Fruit fly (Drosophila melanogaster) whole organism, prepupa: ENCODE results near the gene CG33272.

ENCODE experiments used
- CG11902 ChIP-seq: fragments of 200-800 bp; sonication (Bioruptor generic); optimal IDR thresholded peaks from 3 replicates; lab custom pipeline; 2016; ENCODE audit warnings: missing biosample characterization, missing genetic modification characterization
- CG16779 ChIP-seq: fragments of 200-800 bp; sonication (Bioruptor generic); optimal IDR thresholded peaks from 3 replicates; lab custom pipeline; 2017; ENCODE audit warnings: missing biosample characterization, mild to moderate bottlenecking, missing genetic modification characterization
- CG3032 ChIP-seq: fragments of 200-800 bp; optimal IDR thresholded peaks from 2 replicates; lab custom pipeline; 2019; ENCODE audit warnings: missing biosample characterization, mild to moderate bottlenecking, missing genetic modification characterization, moderate library complexity
- CG3919 ChIP-seq: fragments of 200-800 bp; sonication (Bioruptor generic); optimal IDR thresholded peaks from 3 replicates; lab custom pipeline; 2016; ENCODE audit warnings: missing biosample characterization, missing genetic modification characterization
- CG6854 ChIP-seq: fragments of 200-800 bp; sonication (Bioruptor generic); optimal IDR thresholded peaks from 2 replicates; lab custom pipeline; 2017; ENCODE audit warnings: missing biosample characterization, mild to moderate bottlenecking, missing genetic modification characterization
- Hr39 ChIP-seq: fragments of 200-800 bp; sonication (Bioruptor generic); optimal IDR thresholded peaks from 2 replicates; lab custom pipeline; 2016; ENCODE audit warnings: missing biosample characterization, missing genetic modification characterization
- Lpt ChIP-seq: fragments of 200-800 bp; sonication (Bioruptor generic); optimal IDR thresholded peaks from 3 replicates; lab custom pipeline; 2016; ENCODE audit warnings: missing biosample characterization, missing genetic modification characterization

DNA sequence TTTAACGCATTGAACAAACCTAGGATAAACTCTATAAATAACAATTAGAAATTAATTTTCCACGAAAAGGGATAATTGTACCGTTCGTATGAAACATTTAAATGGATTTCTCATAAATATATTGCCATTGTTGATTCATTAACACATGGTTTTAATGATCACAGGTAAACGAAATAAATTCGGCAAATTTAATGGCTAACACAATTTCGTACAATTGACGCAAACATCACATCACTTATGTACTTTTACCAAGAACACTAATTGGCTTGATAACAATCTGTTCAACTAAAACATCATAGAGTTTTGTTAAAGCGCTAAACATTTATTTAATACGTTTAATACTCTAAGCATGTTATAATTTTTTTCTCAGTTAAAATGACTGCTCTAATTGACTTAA is 43.3 kb upstream of the CG33272 start:
- TF ChIP-seq Lpt (GFP tag; lab: Kevin White, UChicago) = no peak
- TF ChIP-seq CG3919 = no peak
- no peak for TF ChIP-seq CG11902
- TF ChIP-seq CG3032 (tag; lab: Kevin White, UChicago) = no peak
- TF ChIP-seq Hr39 (GFP tag; lab: Kevin White, UChicago) = no peak
- TF ChIP-seq CG16779 (tag; lab: Kevin White, UChicago) = no peak
- no peak for TF ChIP-seq CG6854 (GFP tag; lab: Kevin White, UChicago)
